Worm (Caenorhabditis elegans) whole organism, L4 larva: ENCODE results near the gene mcu-1.

Experiments used
- ama-1 ChIP-seq: fragments of 150-350 bp; optimal IDR thresholded peaks from 2 replicates; lab custom pipeline; 2014; ENCODE audit warnings: inconsistent platforms, mixed read lengths
- ceh-44 ChIP-seq: fragments of 200-800 bp; sonication (Bioruptor generic); IDR thresholded peaks from 2 replicates; pipeline ENCODE4 v1.3.6; 2022; ENCODE audit warnings: missing genetic modification reagents, missing genetic modification characterization, missing compliant biosample characterization
- dpl-1 ChIP-seq: fragments of 150-350 bp; optimal IDR thresholded peaks from 2 replicates; lab custom pipeline; 2014; ENCODE audit warnings: missing biosample characterization, missing genetic modification reagents, missing genetic modification characterization
- dve-1 ChIP-seq: sonication (generic microtip); optimal IDR thresholded peaks from 2 replicates; lab custom pipeline; 2017; ENCODE audit warnings: antibody characterized with exemption, mild to moderate bottlenecking, missing genetic modification characterization, missing compliant biosample characterization; ENCODE audit not compliant: insufficient read depth
- egl-27 ChIP-seq: sonication (generic microtip); optimal IDR thresholded peaks from 3 replicates; lab custom pipeline; 2017; ENCODE audit warnings: missing biosample characterization, missing genetic modification reagents, missing genetic modification characterization
- fos-1 ChIP-seq: fragments of 150-350 bp; optimal IDR thresholded peaks from 2 replicates; lab custom pipeline; 2014; ENCODE audit warnings: missing biosample characterization, missing genetic modification characterization
- lin-38 ChIP-seq: fragments of 200-800 bp; sonication (Bioruptor generic); IDR thresholded peaks from 2 replicates; pipeline ENCODE4 v1.3.6; 2022; ENCODE audit warnings: missing genetic modification reagents, missing genetic modification characterization, missing compliant biosample characterization
- lir-3 ChIP-seq: sonication (generic microtip); optimal IDR thresholded peaks from 2 replicates; lab custom pipeline; 2016; ENCODE audit warnings: mild to moderate bottlenecking, missing genetic modification characterization, missing compliant biosample characterization
- nhr-11 ChIP-seq: fragments of 150-350 bp; optimal IDR thresholded peaks from 2 replicates; lab custom pipeline; 2014; ENCODE audit warnings: missing biosample characterization, missing genetic modification characterization
- nhr-25 ChIP-seq: sonication (generic microtip); optimal IDR thresholded peaks from 2 replicates; lab custom pipeline; 2017; ENCODE audit warnings: missing genetic modification characterization, mild to moderate bottlenecking, missing compliant biosample characterization, antibody characterized with exemption, moderate library complexity, borderline replicate concordance; ENCODE audit not compliant: insufficient read depth
- nhr-41 ChIP-seq: fragments of 200-800 bp; sonication (Bioruptor generic); IDR thresholded peaks from 2 replicates; pipeline ENCODE4 v1.3.6; 2022; ENCODE audit warnings: missing genetic modification reagents, missing genetic modification characterization, missing compliant biosample characterization
- pqm-1 ChIP-seq: sonication (generic microtip); optimal IDR thresholded peaks from 2 replicates; lab custom pipeline; 2017; ENCODE audit warnings: missing biosample characterization, missing genetic modification characterization
- unc-62 ChIP-seq, 3 experiments: fragments of 150-350 bp in 1 of 3; sonication (generic microtip); optimal IDR thresholded peaks in 2 of 3; peaks in 1 of 3; 1 replicate in 1 of 3; 2 replicates in 2 of 3; lab custom pipeline; 2014 to 2017; ENCODE audit warnings: missing biosample characterization in 3 of 3, missing genetic modification characterization in 3 of 3, missing genetic modification reagents in 3 of 3, missing genotype in 1 of 3
- zag-1 ChIP-seq: fragments of 150-350 bp; optimal IDR thresholded peaks from 2 replicates; lab custom pipeline; 2014; ENCODE audit warnings: missing biosample characterization, missing genetic modification characterization

DNA sequence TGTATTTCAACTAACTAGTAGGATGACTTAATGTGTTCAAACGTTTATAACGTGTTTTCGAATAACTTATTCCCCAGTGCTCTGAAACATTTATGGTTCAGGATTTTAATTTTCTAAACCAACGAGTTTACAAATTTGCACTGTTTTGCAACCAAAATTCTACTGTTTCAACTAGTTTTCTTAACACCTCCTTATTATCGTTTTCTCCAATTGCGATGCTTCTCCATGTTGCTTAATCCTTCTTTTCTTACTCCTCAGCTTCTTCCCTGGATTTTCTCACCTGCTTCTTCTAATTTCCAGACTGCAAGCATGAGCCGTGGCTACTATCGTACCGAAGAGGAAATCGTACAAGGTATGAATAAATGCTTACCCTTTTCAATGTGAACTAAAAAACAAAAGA, 8.7 kb downstream of the mcu-1 start, which contains the start of gene lin-33:
- TF ChIP-seq unc-62 (GFP tag; optimal IDR thresholded peaks at IDR 0.05 in 1 of 2; lab: Kevin White, UChicago): no peak
- no peak for TF ChIP-seq unc-62 (tag; optimal IDR thresholded peaks at IDR 0.05; lab: Kevin White, UChicago)
- TF ChIP-seq ceh-44 (GFP tag; lab: Robert Waterston, UW): no peak
- TF ChIP-seq lir-3: no peak
- TF ChIP-seq dve-1 (tag; lab: Kevin White, UChicago): no peak
- TF ChIP-seq nhr-41 (GFP tag; lab: Robert Waterston, UW): no peak
- TF ChIP-seq fos-1 (tag; lab: Kevin White, UChicago): no peak
- TF ChIP-seq nhr-11 (tag; lab: Kevin White, UChicago): no peak
- no peak for TF ChIP-seq pqm-1 (tag; lab: Kevin White, UChicago)
- no peak for TF ChIP-seq ama-1 (lab: Kevin White, UChicago)
- TF ChIP-seq dpl-1 (GFP tag; lab: Kevin White, UChicago): no peak
- no peak for TF ChIP-seq egl-27
- TF ChIP-seq nhr-25 (tag; lab: Kevin White, UChicago): no peak
- no peak for TF ChIP-seq lin-38 (GFP tag; lab: Robert Waterston, UW)
- no peak for TF ChIP-seq zag-1 (tag; lab: Kevin White, UChicago)
